Worm (Caenorhabditis elegans) whole organism, L4 larva: ENCODE data around the gene del-9.

Experiments used
- D1046.2 ChIP-seq: fragments of 200-800 bp; sonication (Bioruptor generic); IDR thresholded peaks from 2 replicates; pipeline ENCODE4 v1.3.6; 2022; ENCODE audit warnings: missing genetic modification characterization, missing compliant biosample characterization
- F10B5.3 ChIP-seq: sonication (generic microtip); optimal IDR thresholded peaks from 2 replicates; lab custom pipeline; 2016; ENCODE audit warnings: mild to moderate bottlenecking, missing genetic modification characterization, missing compliant biosample characterization
- R02D3.7 ChIP-seq: fragments of 150-350 bp; sonication (generic microtip); optimal IDR thresholded peaks from 3 replicates; lab custom pipeline; 2014; ENCODE audit warnings: missing biosample characterization, missing genetic modification characterization
- T20F7.1 ChIP-seq: fragments of 200-800 bp; sonication (Bioruptor generic); optimal IDR thresholded peaks from 2 replicates; lab custom pipeline; 2018; ENCODE audit warnings: mild to moderate bottlenecking, missing genetic modification characterization, missing compliant biosample characterization
- T26A8.4 ChIP-seq: fragments of 200-800 bp; sonication (Bioruptor generic); IDR thresholded peaks from 2 replicates; pipeline ENCODE4 v1.3.6; 2022; ENCODE audit warnings: missing genetic modification characterization, missing compliant biosample characterization
- ceh-32 ChIP-seq: sonication (generic microtip); optimal IDR thresholded peaks from 2 replicates; lab custom pipeline; 2016; ENCODE audit warnings: mild to moderate bottlenecking, missing genetic modification characterization, missing compliant biosample characterization; ENCODE audit not compliant: poor library complexity
- ceh-44 ChIP-seq: fragments of 200-800 bp; sonication (Bioruptor generic); IDR thresholded peaks from 2 replicates; pipeline ENCODE4 v1.3.6; 2022; ENCODE audit warnings: missing genetic modification reagents, missing genetic modification characterization, missing compliant biosample characterization
- ceh-62 ChIP-seq: sonication (generic microtip); optimal IDR thresholded peaks from 2 replicates; lab custom pipeline; 2017; ENCODE audit warnings: missing biosample characterization, missing genetic modification characterization
- ceh-82 ChIP-seq: sonication (generic microtip); optimal IDR thresholded peaks from 2 replicates; lab custom pipeline; 2017; ENCODE audit warnings: missing biosample characterization, missing genetic modification characterization
- cey-2 ChIP-seq: sonication (generic microtip); optimal IDR thresholded peaks from 3 replicates; lab custom pipeline; 2017; ENCODE audit warnings: missing genetic modification characterization, mild to moderate bottlenecking, missing compliant biosample characterization, antibody characterized with exemption, borderline replicate concordance; ENCODE audit not compliant: insufficient read depth
- daf-12 ChIP-seq: fragments of 150-350 bp; optimal IDR thresholded peaks from 2 replicates; lab custom pipeline; 2014; ENCODE audit warnings: missing biosample characterization, missing genetic modification reagents, missing genetic modification characterization
- daf-16 ChIP-seq, 3 experiments: sonication (generic microtip); optimal IDR thresholded peaks; 2 replicates each; lab custom pipeline; 2016 to 2017; ENCODE audit warnings: missing genetic modification characterization in 3 of 3, missing genetic modification reagents in 3 of 3, mild to moderate bottlenecking in 2 of 3, missing compliant biosample characterization in 2 of 3, missing biosample characterization in 1 of 3, moderate library complexity in 1 of 3
- daf-19 ChIP-seq: fragments of 200-800 bp; sonication (Bioruptor generic); conservative IDR thresholded peaks from 2 replicates; pipeline ENCODE4 v1.3.6; 2022; ENCODE audit warnings: missing genetic modification characterization, missing compliant biosample characterization
- dmd-6 ChIP-seq: fragments of 200-800 bp; sonication (Bioruptor generic); IDR thresholded peaks from 2 replicates; pipeline ENCODE4 v1.3.6; 2022; ENCODE audit warnings: missing genetic modification reagents, missing genetic modification characterization, missing compliant biosample characterization
- dmd-8 ChIP-seq: fragments of 200-800 bp; sonication (Bioruptor generic); IDR thresholded peaks from 2 replicates; pipeline ENCODE4 v1.3.6; 2022; ENCODE audit warnings: missing genetic modification characterization, missing compliant biosample characterization
- dpl-1 ChIP-seq: fragments of 150-350 bp; optimal IDR thresholded peaks from 2 replicates; lab custom pipeline; 2014; ENCODE audit warnings: missing biosample characterization, missing genetic modification reagents, missing genetic modification characterization
- gei-8 ChIP-seq: fragments of 200-800 bp; sonication (Bioruptor generic); optimal IDR thresholded peaks from 2 replicates; lab custom pipeline; 2018; ENCODE audit warnings: mild to moderate bottlenecking, missing genetic modification characterization, missing compliant biosample characterization
- hif-1 ChIP-seq, 2 experiments: sonication (generic microtip); optimal IDR thresholded peaks; 2 replicates each; lab custom pipeline; 2016 to 2017; ENCODE audit warnings: missing compliant biosample characterization in 2 of 2, missing genetic modification characterization in 2 of 2, missing genetic modification reagents in 2 of 2, missing genotype in 2 of 2, mild to moderate bottlenecking in 1 of 2
- hlh-11 ChIP-seq: fragments of 200-800 bp; sonication (Bioruptor generic); optimal IDR thresholded peaks from 2 replicates; lab custom pipeline; 2018; ENCODE audit warnings: mild to moderate bottlenecking, missing genetic modification characterization, missing compliant biosample characterization
- hlh-30 ChIP-seq: sonication (generic microtip); optimal IDR thresholded peaks from 2 replicates; lab custom pipeline; 2017; ENCODE audit warnings: antibody characterized with exemption, mild to moderate bottlenecking, missing genetic modification characterization, missing compliant biosample characterization; ENCODE audit not compliant: insufficient read depth
- hmg-1.1 ChIP-seq: fragments of 200-800 bp; sonication (Bioruptor generic); IDR thresholded peaks from 2 replicates; pipeline ENCODE4 v1.3.6; 2022; ENCODE audit warnings: missing genetic modification reagents, missing genetic modification characterization, missing compliant biosample characterization
- lin-1 ChIP-seq: fragments of 200-800 bp; sonication (Bioruptor generic); IDR thresholded peaks from 2 replicates; pipeline ENCODE4 v1.3.6; 2022; ENCODE audit warnings: missing genetic modification reagents, missing genetic modification characterization, missing compliant biosample characterization
- lin-29 ChIP-seq: fragments of 200-800 bp; sonication (Bioruptor generic); IDR thresholded peaks from 2 replicates; pipeline ENCODE4 v1.3.6; 2022; ENCODE audit warnings: missing genetic modification reagents, missing genetic modification characterization, missing compliant biosample characterization
- lir-3 ChIP-seq: sonication (generic microtip); optimal IDR thresholded peaks from 2 replicates; lab custom pipeline; 2016; ENCODE audit warnings: mild to moderate bottlenecking, missing genetic modification characterization, missing compliant biosample characterization
- madf-9 ChIP-seq: fragments of 200-800 bp; sonication (Bioruptor generic); conservative IDR thresholded peaks from 2 replicates; pipeline ENCODE4 v1.3.6; 2022; ENCODE audit warnings: missing genetic modification reagents, missing genetic modification characterization, missing compliant biosample characterization
- mep-1 ChIP-seq: fragments of 150-350 bp; sonication (generic microtip); optimal IDR thresholded peaks from 3 replicates; lab custom pipeline; 2014; ENCODE audit warnings: missing biosample characterization, missing genetic modification characterization
- mes-2 ChIP-seq: sonication (generic microtip); optimal IDR thresholded peaks from 2 replicates; lab custom pipeline; 2016; ENCODE audit warnings: missing genotype, mild to moderate bottlenecking, missing genetic modification characterization, missing compliant biosample characterization; ENCODE audit not compliant: poor library complexity, severe bottlenecking
- mxl-3 ChIP-seq: fragments of 200-800 bp; sonication (Bioruptor generic); optimal IDR thresholded peaks from 2 replicates; lab custom pipeline; 2018; ENCODE audit warnings: mild to moderate bottlenecking, missing genetic modification characterization, missing compliant biosample characterization
- nhr-11 ChIP-seq: fragments of 150-350 bp; optimal IDR thresholded peaks from 2 replicates; lab custom pipeline; 2014; ENCODE audit warnings: missing biosample characterization, missing genetic modification characterization
- nhr-237 ChIP-seq: sonication (generic microtip); optimal IDR thresholded peaks from 2 replicates; lab custom pipeline; 2017; ENCODE audit warnings: missing biosample characterization, missing genetic modification characterization
- nhr-25 ChIP-seq: sonication (generic microtip); optimal IDR thresholded peaks from 2 replicates; lab custom pipeline; 2017; ENCODE audit warnings: missing genetic modification characterization, mild to moderate bottlenecking, missing compliant biosample characterization, antibody characterized with exemption, moderate library complexity, borderline replicate concordance; ENCODE audit not compliant: insufficient read depth
- nhr-28 ChIP-seq: fragments of 150-350 bp; optimal IDR thresholded peaks from 2 replicates; lab custom pipeline; 2014; ENCODE audit warnings: missing biosample characterization, missing genetic modification characterization
- nhr-48 ChIP-seq: sonication (generic microtip); optimal IDR thresholded peaks from 2 replicates; lab custom pipeline; 2016; ENCODE audit warnings: mild to moderate bottlenecking, missing genetic modification characterization, missing compliant biosample characterization
- nhr-76 ChIP-seq: fragments of 150-350 bp; optimal IDR thresholded peaks from 2 replicates; lab custom pipeline; 2014; ENCODE audit warnings: missing biosample characterization, missing genetic modification characterization
- nhr-77 ChIP-seq: fragments of 150-350 bp; optimal IDR thresholded peaks from 2 replicates; lab custom pipeline; 2014; ENCODE audit warnings: missing biosample characterization, missing genetic modification characterization
- pha-4 ChIP-seq, 2 experiments: fragments of 150-350 bp in 1 of 2; fragments of 200-800 bp in 1 of 2; sonication (Bioruptor generic) in 1 of 2; IDR thresholded peaks in 1 of 2; optimal IDR thresholded peaks in 1 of 2; 2 replicates each; pipeline versions ENCODE4 v1.3.6 to Lab custom; 2014 to 2022; ENCODE audit warnings: missing genetic modification characterization in 2 of 2, missing genetic modification reagents in 2 of 2, missing biosample characterization in 1 of 2, missing compliant biosample characterization in 1 of 2
- php-3 ChIP-seq: fragments of 200-800 bp; sonication (Bioruptor generic); IDR thresholded peaks from 2 replicates; pipeline ENCODE4 v1.3.6; 2022; ENCODE audit warnings: missing genetic modification reagents, missing genetic modification characterization, missing compliant biosample characterization
- pqm-1 ChIP-seq: sonication (generic microtip); optimal IDR thresholded peaks from 2 replicates; lab custom pipeline; 2017; ENCODE audit warnings: missing biosample characterization, missing genetic modification characterization
- saeg-2 ChIP-seq: fragments of 200-800 bp; sonication (Bioruptor generic); IDR thresholded peaks from 2 replicates; pipeline ENCODE4 v1.3.6; 2022; ENCODE audit warnings: missing genetic modification reagents, missing genetic modification characterization, missing compliant biosample characterization
- set-16 ChIP-seq: fragments of 200-800 bp; sonication (Bioruptor generic); IDR thresholded peaks from 2 replicates; pipeline ENCODE4 v1.3.6; 2022; ENCODE audit warnings: missing genetic modification reagents, missing genetic modification characterization, missing compliant biosample characterization
- skn-1 ChIP-seq: fragments of 150-350 bp; optimal IDR thresholded peaks from 2 replicates; lab custom pipeline; 2014; ENCODE audit warnings: missing biosample characterization, missing genetic modification characterization
- spr-3 ChIP-seq: fragments of 200-800 bp; sonication (Bioruptor generic); optimal IDR thresholded peaks from 2 replicates; lab custom pipeline; 2018; ENCODE audit warnings: mild to moderate bottlenecking, missing genetic modification characterization, missing compliant biosample characterization
- tra-1 ChIP-seq: fragments of 200-800 bp; sonication (Bioruptor generic); IDR thresholded peaks from 2 replicates; pipeline ENCODE4 v1.3.6; 2022; ENCODE audit warnings: missing genetic modification reagents, missing genetic modification characterization, missing compliant biosample characterization
- unc-62 ChIP-seq, 3 experiments: fragments of 150-350 bp in 1 of 3; sonication (generic microtip); optimal IDR thresholded peaks in 2 of 3; peaks in 1 of 3; 1 replicate in 1 of 3; 2 replicates in 2 of 3; lab custom pipeline; 2014 to 2017; ENCODE audit warnings: missing biosample characterization in 3 of 3, missing genetic modification characterization in 3 of 3, missing genetic modification reagents in 3 of 3, missing genotype in 1 of 3
- zfp-3 ChIP-seq: fragments of 200-800 bp; sonication (Bioruptor generic); conservative IDR thresholded peaks from 2 replicates; pipeline ENCODE4 v1.3.6; 2022; ENCODE audit warnings: missing genetic modification reagents, missing genetic modification characterization, missing compliant biosample characterization
- zip-2 ChIP-seq: fragments of 150-350 bp; optimal IDR thresholded peaks from 2 replicates; lab custom pipeline; 2014; ENCODE audit warnings: missing biosample characterization, missing genetic modification characterization

del-9 gene

ce11 chrX:3613665-3614064 lies 3.5 kb downstream of the del-9 start:
- no peak for TF ChIP-seq pha-4 (GFP tag; IDR thresholded peaks at IDR 0.05; lab: Robert Waterston, UW)
- no peak for TF ChIP-seq pha-4 (tag; optimal IDR thresholded peaks at IDR 0.05; lab: Kevin White, UChicago)
- peak; percentile 56 for TF ChIP-seq hlh-11 (tag; lab: Kevin White, UChicago)
- TF ChIP-seq dmd-8, result no peak
- TF ChIP-seq nhr-25 (tag; lab: Kevin White, UChicago), result no peak
- no peak for TF ChIP-seq nhr-48 (tag; lab: Kevin White, UChicago)
- no peak for TF ChIP-seq mxl-3 (GFP tag; lab: Kevin White, UChicago)
- no peak for TF ChIP-seq cey-2 (tag; lab: Kevin White, UChicago)
- TF ChIP-seq pqm-1 (tag; lab: Kevin White, UChicago), result peak; percentile 95
- TF ChIP-seq nhr-11, result no peak
- no peak for TF ChIP-seq madf-9 (GFP tag; lab: Robert Waterston, UW)
- TF ChIP-seq gei-8 (GFP tag; lab: Kevin White, UChicago), result no peak
- no peak for TF ChIP-seq zfp-3
- TF ChIP-seq daf-12 (tag; lab: Kevin White, UChicago), result no peak
- no peak for TF ChIP-seq ceh-32 (tag; lab: Kevin White, UChicago)
- peak; percentile 83 for TF ChIP-seq dmd-6 (GFP tag; lab: Robert Waterston, UW)
- TF ChIP-seq nhr-237 (tag; lab: Kevin White, UChicago), result no peak
- TF ChIP-seq zip-2 (tag; lab: Kevin White, UChicago), result no peak
- TF ChIP-seq set-16 (GFP tag; lab: Robert Waterston, UW), result no peak
- no peak for TF ChIP-seq T26A8.4
- peak; percentile 72; the same call in 1 of the 2 replicates for TF ChIP-seq php-3 (GFP tag; lab: Robert Waterston, UW)
- no peak for TF ChIP-seq saeg-2 (GFP tag; lab: Robert Waterston, UW)
- TF ChIP-seq ceh-44 (GFP tag; lab: Robert Waterston, UW), result no peak
- no peak for TF ChIP-seq daf-19 (GFP tag; lab: Robert Waterston, UW)
- TF ChIP-seq mep-1 (tag; lab: Kevin White, UChicago), result no peak
- no peak for TF ChIP-seq ceh-82 (tag; lab: Kevin White, UChicago)
- no peak for TF ChIP-seq nhr-76 (tag; lab: Kevin White, UChicago)
- TF ChIP-seq T20F7.1, result no peak
- TF ChIP-seq hif-1 (tag; optimal IDR thresholded peaks at IDR 0.05; lab: Kevin White, UChicago), result no peak
- no peak for TF ChIP-seq hlh-30 (tag; lab: Kevin White, UChicago)
- TF ChIP-seq spr-3, result no peak
- TF ChIP-seq lin-29 (GFP tag; lab: Robert Waterston, UW), result no peak
- no peak for TF ChIP-seq ceh-62 (tag; lab: Kevin White, UChicago)
- TF ChIP-seq unc-62 (GFP tag; optimal IDR thresholded peaks at IDR 0.05 in 1 of 2; lab: Kevin White, UChicago), result no peak
- TF ChIP-seq unc-62 (tag; optimal IDR thresholded peaks at IDR 0.05; lab: Kevin White, UChicago), result no peak
- no peak for TF ChIP-seq hmg-1.1 (GFP tag; lab: Robert Waterston, UW)
- TF ChIP-seq skn-1 (tag; lab: Kevin White, UChicago), result no peak
- TF ChIP-seq R02D3.7, result no peak
- TF ChIP-seq mes-2 (tag; lab: Kevin White, UChicago), result no peak
- no peak for TF ChIP-seq dpl-1 (GFP tag; lab: Kevin White, UChicago)
- TF ChIP-seq lir-3 (tag; lab: Kevin White, UChicago), result no peak
- TF ChIP-seq F10B5.3, result no peak
- peak; percentile 24 for TF ChIP-seq nhr-77 (tag; lab: Kevin White, UChicago)
- no peak for TF ChIP-seq daf-16 (GFP tag; optimal IDR thresholded peaks at IDR 0.05; lab: Kevin White, UChicago)
- peak; percentile 61 for TF ChIP-seq daf-16 (tag; optimal IDR thresholded peaks at IDR 0.05; lab: Kevin White, UChicago)
- 0 out of 2 replicates have a peak, but pooled peaks have one; percentile 11 for TF ChIP-seq lin-1 (GFP tag; lab: Robert Waterston, UW)
- TF ChIP-seq D1046.2 (GFP tag; lab: Robert Waterston, UW), result no peak
- peak; percentile 89 for TF ChIP-seq nhr-28 (tag; lab: Kevin White, UChicago)
- peak; percentile 20; the same call in 1 of the 2 replicates for TF ChIP-seq tra-1 (GFP tag; lab: Robert Waterston, UW)
